Worm (Caenorhabditis elegans) whole organism, L3 larva: ENCODE data around the gene scl-20.

ENCODE experiments used
- aly-2 ChIP-seq: fragments of 150-350 bp; optimal IDR thresholded peaks from 2 replicates; lab custom pipeline; 2014; ENCODE audit warnings: missing biosample characterization, missing genetic modification characterization
- pqm-1 ChIP-seq: fragments of 150-350 bp; optimal IDR thresholded peaks from 2 replicates; lab custom pipeline; 2017; ENCODE audit warnings: missing biosample characterization, missing genetic modification characterization, inconsistent platforms

- TF ChIP-seq pqm-1 (tag; lab: Kevin White, UChicago) (no peak), aly-2 (tag; lab: Kevin White, UChicago) (no peak)
These were observed 37.1 kb upstream of the scl-20 start, which contains the start of gene clec-256 for ce11 chrV:18771390-18771789.
